Worm (Caenorhabditis elegans) whole organism, young adult: ENCODE data around the gene ptr-8.
A peak's percentile ranks its signal among the peaks of the same experiment; 100 is the strongest.

Source experiments
- ama-1 ChIP-seq, 3 experiments: fragments of 150-350 bp in 1 of 3; sonication (generic microtip) in 2 of 3; optimal IDR thresholded peaks; 2 replicates each; lab custom pipeline; 2014 to 2018; ENCODE audit warnings: missing biosample characterization in 2 of 3, missing genetic modification characterization in 2 of 3, missing genetic modification reagents in 2 of 3
- ceh-58 ChIP-seq: fragments of 200-800 bp; sonication (Bioruptor generic); IDR thresholded peaks from 2 replicates; pipeline ENCODE4 v1.3.6; 2022; ENCODE audit warnings: missing genetic modification characterization, missing compliant biosample characterization
- lin-40 ChIP-seq: sonication (generic microtip); optimal IDR thresholded peaks from 2 replicates; lab custom pipeline; 2016; ENCODE audit warnings: missing genetic modification characterization, mild to moderate bottlenecking, missing compliant biosample characterization, missing genotype, missing genetic modification reagents
- madf-6 ChIP-seq: fragments of 200-800 bp; sonication (Bioruptor generic); IDR thresholded peaks from 2 replicates; pipeline ENCODE4 v1.3.6; 2022; ENCODE audit warnings: missing genetic modification reagents, missing genetic modification characterization, missing compliant biosample characterization
- mel-28 ChIP-seq: sonication (generic microtip); optimal IDR thresholded peaks from 2 replicates; lab custom pipeline; 2016; ENCODE audit warnings: borderline replicate concordance, mild to moderate bottlenecking, missing genetic modification characterization, missing compliant biosample characterization
- snpc-4 ChIP-seq, 5 experiments: fragments of 150-350 bp in 1 of 5; sonication (generic microtip) in 4 of 5; optimal IDR thresholded peaks; 2 replicates each; lab custom pipeline; 2014 to 2018; ENCODE audit warnings: missing genetic modification characterization in 5 of 5, missing biosample characterization in 3 of 5, antibody characterized with exemption in 2 of 5, mild to moderate bottlenecking in 2 of 5, missing compliant biosample characterization in 2 of 5, missing genotype in 2 of 5, moderate library complexity in 2 of 5, missing genetic modification reagents in 1 of 5
- sptf-2 ChIP-seq: fragments of 200-800 bp; sonication (Bioruptor generic); optimal IDR thresholded peaks from 2 replicates; lab custom pipeline; 2018; ENCODE audit warnings: mild to moderate bottlenecking, missing genetic modification characterization, missing compliant biosample characterization

ce11 chrII:10872541-10872940 is 16.5 kb upstream of the ptr-8 start, which contains the start of the genes cyn-4 and copz-1:
- no peak for TF ChIP-seq sptf-2
- TF ChIP-seq ama-1 (optimal IDR thresholded peaks at IDR 0.05; lab: Kevin White, UChicago): no peak
- TF ChIP-seq ama-1 (GFP tag; optimal IDR thresholded peaks at IDR 0.05; lab: Kevin White, UChicago): no peak
- TF ChIP-seq madf-6 (GFP tag; lab: Robert Waterston, UW): peak; percentile 75; the same call in 1 of the 2 replicates
- TF ChIP-seq snpc-4 (GFP tag; optimal IDR thresholded peaks at IDR 0.05; lab: Kevin White, UChicago): peak; percentile 13
- peak in 3 of 4 experiments; percentile 24 to 51 (median 47) for TF ChIP-seq snpc-4 (tag; optimal IDR thresholded peaks at IDR 0.05; lab: Kevin White, UChicago)
- no peak for TF ChIP-seq mel-28 (tag; lab: Kevin White, UChicago)
- peak; percentile 55 for TF ChIP-seq lin-40 (tag; lab: Kevin White, UChicago)
- TF ChIP-seq ceh-58 (GFP tag; lab: Robert Waterston, UW): no peak
